Worm (Caenorhabditis elegans) whole organism, midembryonic: ENCODE results near the gene F09G8.10.

ENCODE experiments used
- T22C8.4 ChIP-seq: fragments of 200-800 bp; sonication (Bioruptor generic); IDR thresholded peaks from 2 replicates; pipeline ENCODE4 v1.3.6; 2022; ENCODE audit warnings: missing genetic modification characterization, missing compliant biosample characterization
- cog-1 ChIP-seq: sonication (generic microtip); optimal IDR thresholded peaks from 2 replicates; lab custom pipeline; 2016; ENCODE audit warnings: missing genetic modification characterization, missing compliant biosample characterization
- flt-1 ChIP-seq: fragments of 200-800 bp; sonication (Bioruptor generic); IDR thresholded peaks from 2 replicates; pipeline ENCODE4 v1.3.6; 2022; ENCODE audit warnings: missing genetic modification characterization, missing compliant biosample characterization
- klf-2 ChIP-seq: fragments of 200-800 bp; sonication (Bioruptor generic); conservative IDR thresholded peaks from 2 replicates; pipeline ENCODE4 v1.3.6; 2022; ENCODE audit warnings: missing genetic modification reagents, missing genetic modification characterization, missing compliant biosample characterization
- med-1 ChIP-seq: sonication (generic microtip); optimal IDR thresholded peaks from 2 replicates; lab custom pipeline; 2017; ENCODE audit warnings: missing genetic modification characterization, mild to moderate bottlenecking, missing compliant biosample characterization, antibody characterized with exemption, missing genetic modification reagents; ENCODE audit not compliant: insufficient read depth
- ref-1 ChIP-seq: fragments of 200-800 bp; sonication (Bioruptor generic); conservative IDR thresholded peaks from 2 replicates; pipeline ENCODE4 v1.3.6; 2022; ENCODE audit warnings: missing genetic modification reagents, missing genetic modification characterization, missing compliant biosample characterization
- tab-1 ChIP-seq: fragments of 200-800 bp; sonication (Bioruptor generic); IDR thresholded peaks from 2 replicates; pipeline ENCODE4 v1.3.6; 2022; ENCODE audit warnings: missing genetic modification characterization, missing compliant biosample characterization
- ztf-23 ChIP-seq: fragments of 200-800 bp; sonication (Bioruptor generic); IDR thresholded peaks from 2 replicates; pipeline ENCODE4 v1.3.6; 2022; ENCODE audit warnings: missing genetic modification reagents, missing genetic modification characterization, missing compliant biosample characterization
- ztf-29 ChIP-seq: fragments of 200-800 bp; sonication (Bioruptor generic); IDR thresholded peaks from 2 replicates; pipeline ENCODE4 v1.3.6; 2022; ENCODE audit warnings: missing genetic modification reagents, missing genetic modification characterization, missing compliant biosample characterization

Gene F09G8.10

ce11 chrIII:8268296-8268695 lies 3.7 kb downstream of the F09G8.10 start, which contains the start of the genes F09G8.7 and crn-7:
TSS of gene F09G8.7 (minus strand) at chrIII:8268355.
TSS of gene crn-7 (plus strand) at chrIII:8268531.
- no peak for TF ChIP-seq med-1 (GFP tag; lab: Kevin White, UChicago)
- no peak for TF ChIP-seq ztf-23 (GFP tag; lab: Robert Waterston, UW)
- no peak for TF ChIP-seq klf-2
- no peak for TF ChIP-seq tab-1 (GFP tag; lab: Robert Waterston, UW)
- no peak for TF ChIP-seq flt-1 (GFP tag; lab: Robert Waterston, UW)
- TF ChIP-seq ref-1 (GFP tag; lab: Robert Waterston, UW), result no peak
- no peak for TF ChIP-seq ztf-29 (GFP tag; lab: Robert Waterston, UW)
- no peak for TF ChIP-seq cog-1 (tag; lab: Kevin White, UChicago)
- TF ChIP-seq T22C8.4 (GFP tag; lab: Robert Waterston, UW), result no peak

- TF ChIP-seq cog-1 (tag; lab: Kevin White, UChicago) (no peak), flt-1 (GFP tag; lab: Robert Waterston, UW) (0 out of 2 replicates have a peak, but pooled peaks have one; percentile 23)
These were observed 6.2 kb downstream of the F09G8.10 start, which contains the start of gene mrps-9 for ce11 chrIII:8265753-8266152. TSS of gene mrps-9 (plus strand) at chrIII:8266062.

ce11 chrIII:8263377-8263776 lies 8.6 kb downstream of the F09G8.10 start, which contains the start of gene col-91:
TSS of gene col-91 (minus strand) at chrIII:8263664.
- TF ChIP-seq ztf-23 (GFP tag; lab: Robert Waterston, UW) (no peak), med-1 (GFP tag; lab: Kevin White, UChicago) (no peak), T22C8.4 (GFP tag; lab: Robert Waterston, UW) (no peak), ztf-29 (GFP tag; lab: Robert Waterston, UW) (no peak), ref-1 (GFP tag; lab: Robert Waterston, UW) (no peak), klf-2 (no peak), tab-1 (GFP tag; lab: Robert Waterston, UW) (no peak), cog-1 (tag; lab: Kevin White, UChicago) (no peak), flt-1 (GFP tag; lab: Robert Waterston, UW) (no peak)

- TF ChIP-seq klf-2 (no peak), ztf-29 (GFP tag; lab: Robert Waterston, UW) (no peak), flt-1 (GFP tag; lab: Robert Waterston, UW) (no peak), ref-1 (GFP tag; lab: Robert Waterston, UW) (no peak), tab-1 (GFP tag; lab: Robert Waterston, UW) (no peak)
These were observed 9.4 kb downstream of the F09G8.10 start for ce11 chrIII:8262599-8262998.

- TF ChIP-seq med-1 (GFP tag; lab: Kevin White, UChicago) (no peak), flt-1 (GFP tag; lab: Robert Waterston, UW) (no peak), ztf-29 (GFP tag; lab: Robert Waterston, UW) (no peak), tab-1 (GFP tag; lab: Robert Waterston, UW) (no peak), ref-1 (GFP tag; lab: Robert Waterston, UW) (no peak), ztf-23 (GFP tag; lab: Robert Waterston, UW) (no peak), T22C8.4 (GFP tag; lab: Robert Waterston, UW) (no peak), cog-1 (tag; lab: Kevin White, UChicago) (no peak), klf-2 (no peak)
These were observed 13.9 kb downstream of the F09G8.10 start, which contains the start of gene ncr-2 for ce11 chrIII:8258045-8258444. TSS of gene ncr-2 (plus strand) at chrIII:8258345.

ce11 chrIII:8254938-8255337 lies 17.0 kb downstream of the F09G8.10 start, which contains the start of gene F09G8.5:
TSS of gene F09G8.5 (plus strand) at chrIII:8254975.
- no peak for TF ChIP-seq ref-1 (GFP tag; lab: Robert Waterston, UW)
- no peak for TF ChIP-seq T22C8.4 (GFP tag; lab: Robert Waterston, UW)
- no peak for TF ChIP-seq med-1 (GFP tag; lab: Kevin White, UChicago)
- no peak for TF ChIP-seq tab-1 (GFP tag; lab: Robert Waterston, UW)
- TF ChIP-seq flt-1 (GFP tag; lab: Robert Waterston, UW), result no peak
- no peak for TF ChIP-seq ztf-29 (GFP tag; lab: Robert Waterston, UW)
- no peak for TF ChIP-seq cog-1 (tag; lab: Kevin White, UChicago)

- TF ChIP-seq ztf-23 (GFP tag; lab: Robert Waterston, UW) (peak; percentile 73), flt-1 (GFP tag; lab: Robert Waterston, UW) (0 out of 2 replicates have a peak, but pooled peaks have one; percentile 33), ztf-29 (GFP tag; lab: Robert Waterston, UW) (no peak), klf-2 (no peak), ref-1 (GFP tag; lab: Robert Waterston, UW) (no peak), T22C8.4 (GFP tag; lab: Robert Waterston, UW) (no peak), cog-1 (tag; lab: Kevin White, UChicago) (no peak), med-1 (GFP tag; lab: Kevin White, UChicago) (no peak), tab-1 (GFP tag; lab: Robert Waterston, UW) (no peak)
These were observed 21.8 kb downstream of the F09G8.10 start, which contains the start of gene knl-1 for ce11 chrIII:8250007-8250683. TSS of gene knl-1 (plus strand) at chrIII:8250632.

- TF ChIP-seq tab-1 (GFP tag; lab: Robert Waterston, UW) (no peak), ztf-29 (GFP tag; lab: Robert Waterston, UW) (no peak), cog-1 (tag; lab: Kevin White, UChicago) (no peak), flt-1 (GFP tag; lab: Robert Waterston, UW) (no peak), ref-1 (GFP tag; lab: Robert Waterston, UW) (no peak), med-1 (GFP tag; lab: Kevin White, UChicago) (no peak), T22C8.4 (GFP tag; lab: Robert Waterston, UW) (no peak), ztf-23 (GFP tag; lab: Robert Waterston, UW) (no peak), klf-2 (no peak)
These were observed 22.6 kb downstream of the F09G8.10 start, which contains the start of the genes C02F5.10 and C02F5.2 for ce11 chrIII:8249381-8249780. TSS of gene C02F5.10 (minus strand) at chrIII:8249481. TSS of gene C02F5.2 (plus strand) at chrIII:8249619.

ce11 chrIII:8247051-8247450 lies 24.9 kb downstream of the F09G8.10 start, which contains the start of gene C02F5.13:
TSS of gene C02F5.13 (plus strand) at chrIII:8247351.
- TF ChIP-seq klf-2, result no peak
- TF ChIP-seq ztf-23 (GFP tag; lab: Robert Waterston, UW), result no peak
- no peak for TF ChIP-seq med-1 (GFP tag; lab: Kevin White, UChicago)
- TF ChIP-seq T22C8.4 (GFP tag; lab: Robert Waterston, UW), result no peak
- no peak for TF ChIP-seq flt-1 (GFP tag; lab: Robert Waterston, UW)
- no peak for TF ChIP-seq tab-1 (GFP tag; lab: Robert Waterston, UW)
- TF ChIP-seq ztf-29 (GFP tag; lab: Robert Waterston, UW), result no peak
- no peak for TF ChIP-seq ref-1 (GFP tag; lab: Robert Waterston, UW)
